Worm (Caenorhabditis elegans) whole organism, midembryonic: ENCODE measurements around the gene F35C5.12.

Source experiments
- med-1 ChIP-seq: sonication (generic microtip); optimal IDR thresholded peaks from 2 replicates; lab custom pipeline; 2017; ENCODE audit warnings: missing genetic modification characterization, mild to moderate bottlenecking, missing compliant biosample characterization, antibody characterized with exemption, missing genetic modification reagents; ENCODE audit not compliant: insufficient read depth
- ref-1 ChIP-seq: fragments of 200-800 bp; sonication (Bioruptor generic); conservative IDR thresholded peaks from 2 replicates; pipeline ENCODE4 v1.3.6; 2022; ENCODE audit warnings: missing genetic modification reagents, missing genetic modification characterization, missing compliant biosample characterization
- ztf-29 ChIP-seq: fragments of 200-800 bp; sonication (Bioruptor generic); IDR thresholded peaks from 2 replicates; pipeline ENCODE4 v1.3.6; 2022; ENCODE audit warnings: missing genetic modification reagents, missing genetic modification characterization, missing compliant biosample characterization

ce11 chrII:12897361-12897760, 17.0 kb downstream of the F35C5.12 start:
- no peak for TF ChIP-seq med-1 (GFP tag; lab: Kevin White, UChicago)
- TF ChIP-seq ref-1 = no peak
- TF ChIP-seq ztf-29 (GFP tag; lab: Robert Waterston, UW) = no peak
